Worm (Caenorhabditis elegans) whole organism, L3 larva: ENCODE measurements around the gene H20J04.4.

ENCODE experiments used
- nhr-28 ChIP-seq: fragments of 150-350 bp; optimal IDR thresholded peaks from 2 replicates; lab custom pipeline; 2014; ENCODE audit warnings: missing biosample characterization, missing genetic modification characterization
- nhr-77 ChIP-seq: fragments of 150-350 bp; optimal IDR thresholded peaks from 2 replicates; lab custom pipeline; 2014; ENCODE audit warnings: missing biosample characterization, missing genetic modification characterization

ce11 chrII:4378195-4378594 is 49.4 kb downstream of the H20J04.4 start, which contains the start of gene B0286.1:
- no peak for TF ChIP-seq nhr-77 (tag; lab: Kevin White, UChicago)
- TF ChIP-seq nhr-28 (tag; lab: Kevin White, UChicago) = no peak
